Worm (Caenorhabditis elegans) whole organism, L4 larva: ENCODE data around the gene F46E10.2.
A peak's percentile ranks its signal among the peaks of the same experiment; 100 is the strongest.

Experiments used
- D1046.2 ChIP-seq: fragments of 200-800 bp; sonication (Bioruptor generic); IDR thresholded peaks from 2 replicates; pipeline ENCODE4 v1.3.6; 2022; ENCODE audit warnings: missing genetic modification characterization, missing compliant biosample characterization
- F37D6.2 ChIP-seq: sonication (generic microtip); optimal IDR thresholded peaks from 2 replicates; lab custom pipeline; 2016; ENCODE audit warnings: mild to moderate bottlenecking, missing genetic modification characterization, missing compliant biosample characterization
- F49E8.2 ChIP-seq: sonication (generic microtip); optimal IDR thresholded peaks from 2 replicates; lab custom pipeline; 2016; ENCODE audit warnings: missing compliant biosample characterization, mild to moderate bottlenecking, missing genetic modification characterization, borderline replicate concordance
- T20F7.1 ChIP-seq: fragments of 200-800 bp; sonication (Bioruptor generic); optimal IDR thresholded peaks from 2 replicates; lab custom pipeline; 2018; ENCODE audit warnings: mild to moderate bottlenecking, missing genetic modification characterization, missing compliant biosample characterization
- Y105C5A.15 ChIP-seq: fragments of 200-800 bp; sonication (Bioruptor generic); IDR thresholded peaks from 2 replicates; pipeline ENCODE4 v1.3.6; 2022; ENCODE audit warnings: missing genetic modification characterization, missing compliant biosample characterization
- Y5F2A.4 ChIP-seq: fragments of 200-800 bp; sonication (Bioruptor generic); optimal IDR thresholded peaks from 2 replicates; lab custom pipeline; 2018; ENCODE audit warnings: mild to moderate bottlenecking, missing genetic modification characterization, missing compliant biosample characterization
- ZK337.2 ChIP-seq: fragments of 200-800 bp; sonication (Bioruptor generic); IDR thresholded peaks from 2 replicates; pipeline ENCODE4 v1.3.6; 2022; ENCODE audit warnings: missing genetic modification reagents, missing genetic modification characterization, missing compliant biosample characterization
- aly-2 ChIP-seq: sonication (generic microtip); optimal IDR thresholded peaks from 2 replicates; lab custom pipeline; 2018; ENCODE audit warnings: missing biosample characterization, missing genetic modification characterization
- ama-1 ChIP-seq: fragments of 150-350 bp; optimal IDR thresholded peaks from 2 replicates; lab custom pipeline; 2014; ENCODE audit warnings: inconsistent platforms, mixed read lengths
- attf-4 ChIP-seq: sonication (generic microtip); optimal IDR thresholded peaks from 3 replicates; lab custom pipeline; 2017; ENCODE audit warnings: missing biosample characterization, missing genetic modification characterization
- ceh-20 ChIP-seq: fragments of 200-800 bp; sonication (Bioruptor generic); IDR thresholded peaks from 2 replicates; pipeline ENCODE4 v1.3.6; 2022; ENCODE audit warnings: missing genetic modification reagents, missing genetic modification characterization, missing compliant biosample characterization
- ceh-28 ChIP-seq: fragments of 150-350 bp; optimal IDR thresholded peaks from 2 replicates; lab custom pipeline; 2014; ENCODE audit warnings: missing biosample characterization, missing genetic modification reagents, missing genetic modification characterization
- ceh-32 ChIP-seq: sonication (generic microtip); optimal IDR thresholded peaks from 2 replicates; lab custom pipeline; 2016; ENCODE audit warnings: mild to moderate bottlenecking, missing genetic modification characterization, missing compliant biosample characterization; ENCODE audit not compliant: poor library complexity
- ceh-44 ChIP-seq: fragments of 200-800 bp; sonication (Bioruptor generic); IDR thresholded peaks from 2 replicates; pipeline ENCODE4 v1.3.6; 2022; ENCODE audit warnings: missing genetic modification reagents, missing genetic modification characterization, missing compliant biosample characterization
- ceh-82 ChIP-seq: sonication (generic microtip); optimal IDR thresholded peaks from 2 replicates; lab custom pipeline; 2017; ENCODE audit warnings: missing biosample characterization, missing genetic modification characterization
- ces-1 ChIP-seq: fragments of 150-350 bp; sonication (generic microtip); optimal IDR thresholded peaks from 4 replicates; lab custom pipeline; 2014; ENCODE audit warnings: missing biosample characterization, missing genetic modification reagents, missing genetic modification characterization
- ctbp-1 ChIP-seq: fragments of 200-800 bp; sonication (Bioruptor generic); IDR thresholded peaks from 2 replicates; pipeline ENCODE4 v1.3.6; 2022; ENCODE audit warnings: missing genetic modification reagents, missing genetic modification characterization, missing compliant biosample characterization
- daf-12 ChIP-seq: fragments of 150-350 bp; optimal IDR thresholded peaks from 2 replicates; lab custom pipeline; 2014; ENCODE audit warnings: missing biosample characterization, missing genetic modification reagents, missing genetic modification characterization
- daf-19 ChIP-seq: fragments of 200-800 bp; sonication (Bioruptor generic); conservative IDR thresholded peaks from 2 replicates; pipeline ENCODE4 v1.3.6; 2022; ENCODE audit warnings: missing genetic modification characterization, missing compliant biosample characterization
- dmd-8 ChIP-seq: fragments of 200-800 bp; sonication (Bioruptor generic); IDR thresholded peaks from 2 replicates; pipeline ENCODE4 v1.3.6; 2022; ENCODE audit warnings: missing genetic modification characterization, missing compliant biosample characterization
- fos-1 ChIP-seq: fragments of 150-350 bp; optimal IDR thresholded peaks from 2 replicates; lab custom pipeline; 2014; ENCODE audit warnings: missing biosample characterization, missing genetic modification characterization
- gei-8 ChIP-seq: fragments of 200-800 bp; sonication (Bioruptor generic); optimal IDR thresholded peaks from 2 replicates; lab custom pipeline; 2018; ENCODE audit warnings: mild to moderate bottlenecking, missing genetic modification characterization, missing compliant biosample characterization
- hlh-11 ChIP-seq: fragments of 200-800 bp; sonication (Bioruptor generic); optimal IDR thresholded peaks from 2 replicates; lab custom pipeline; 2018; ENCODE audit warnings: mild to moderate bottlenecking, missing genetic modification characterization, missing compliant biosample characterization
- hlh-30 ChIP-seq: sonication (generic microtip); optimal IDR thresholded peaks from 2 replicates; lab custom pipeline; 2017; ENCODE audit warnings: antibody characterized with exemption, mild to moderate bottlenecking, missing genetic modification characterization, missing compliant biosample characterization; ENCODE audit not compliant: insufficient read depth
- lin-1 ChIP-seq: fragments of 200-800 bp; sonication (Bioruptor generic); IDR thresholded peaks from 2 replicates; pipeline ENCODE4 v1.3.6; 2022; ENCODE audit warnings: missing genetic modification reagents, missing genetic modification characterization, missing compliant biosample characterization
- lin-38 ChIP-seq: fragments of 200-800 bp; sonication (Bioruptor generic); IDR thresholded peaks from 2 replicates; pipeline ENCODE4 v1.3.6; 2022; ENCODE audit warnings: missing genetic modification reagents, missing genetic modification characterization, missing compliant biosample characterization
- lin-39 ChIP-seq: fragments of 150-350 bp; optimal IDR thresholded peaks from 2 replicates; lab custom pipeline; 2014; ENCODE audit warnings: missing biosample characterization, missing genetic modification reagents, missing genetic modification characterization
- lir-3 ChIP-seq: sonication (generic microtip); optimal IDR thresholded peaks from 2 replicates; lab custom pipeline; 2016; ENCODE audit warnings: mild to moderate bottlenecking, missing genetic modification characterization, missing compliant biosample characterization
- mdl-1 ChIP-seq, 2 experiments: fragments of 150-350 bp in 1 of 2; sonication (generic microtip) in 1 of 2; optimal IDR thresholded peaks; 2 replicates each; lab custom pipeline; 2014 to 2017; ENCODE audit warnings: missing biosample characterization in 2 of 2, missing genetic modification characterization in 2 of 2
- mep-1 ChIP-seq: fragments of 150-350 bp; sonication (generic microtip); optimal IDR thresholded peaks from 3 replicates; lab custom pipeline; 2014; ENCODE audit warnings: missing biosample characterization, missing genetic modification characterization
- mes-2 ChIP-seq: sonication (generic microtip); optimal IDR thresholded peaks from 2 replicates; lab custom pipeline; 2016; ENCODE audit warnings: missing genotype, mild to moderate bottlenecking, missing genetic modification characterization, missing compliant biosample characterization; ENCODE audit not compliant: poor library complexity, severe bottlenecking
- mxl-2 ChIP-seq: fragments of 200-800 bp; sonication (Bioruptor generic); conservative IDR thresholded peaks from 2 replicates; pipeline ENCODE4 v1.3.6; 2022; ENCODE audit warnings: missing genetic modification reagents, missing genetic modification characterization, missing compliant biosample characterization
- mxl-3 ChIP-seq: fragments of 200-800 bp; sonication (Bioruptor generic); optimal IDR thresholded peaks from 2 replicates; lab custom pipeline; 2018; ENCODE audit warnings: mild to moderate bottlenecking, missing genetic modification characterization, missing compliant biosample characterization
- nhr-10 ChIP-seq: fragments of 150-350 bp; optimal IDR thresholded peaks from 2 replicates; lab custom pipeline; 2014; ENCODE audit warnings: missing biosample characterization, missing genetic modification characterization
- nhr-28 ChIP-seq: fragments of 150-350 bp; optimal IDR thresholded peaks from 2 replicates; lab custom pipeline; 2014; ENCODE audit warnings: missing biosample characterization, missing genetic modification characterization
- nhr-41 ChIP-seq: fragments of 200-800 bp; sonication (Bioruptor generic); IDR thresholded peaks from 2 replicates; pipeline ENCODE4 v1.3.6; 2022; ENCODE audit warnings: missing genetic modification reagents, missing genetic modification characterization, missing compliant biosample characterization
- nhr-48 ChIP-seq: sonication (generic microtip); optimal IDR thresholded peaks from 2 replicates; lab custom pipeline; 2016; ENCODE audit warnings: mild to moderate bottlenecking, missing genetic modification characterization, missing compliant biosample characterization
- nhr-6 ChIP-seq: fragments of 150-350 bp; optimal IDR thresholded peaks from 2 replicates; lab custom pipeline; 2014; ENCODE audit warnings: missing biosample characterization, missing genetic modification characterization
- skn-1 ChIP-seq: fragments of 150-350 bp; optimal IDR thresholded peaks from 2 replicates; lab custom pipeline; 2014; ENCODE audit warnings: missing biosample characterization, missing genetic modification characterization
- snpc-4 ChIP-seq: fragments of 150-350 bp; optimal IDR thresholded peaks from 2 replicates; lab custom pipeline; 2014; ENCODE audit warnings: missing biosample characterization, missing genetic modification characterization
- spr-3 ChIP-seq: fragments of 200-800 bp; sonication (Bioruptor generic); optimal IDR thresholded peaks from 2 replicates; lab custom pipeline; 2018; ENCODE audit warnings: mild to moderate bottlenecking, missing genetic modification characterization, missing compliant biosample characterization
- tag-97 ChIP-seq: fragments of 200-800 bp; sonication (Bioruptor generic); IDR thresholded peaks from 2 replicates; pipeline ENCODE4 v1.3.6; 2022; ENCODE audit warnings: missing genetic modification characterization, missing compliant biosample characterization
- tra-1 ChIP-seq: fragments of 200-800 bp; sonication (Bioruptor generic); IDR thresholded peaks from 2 replicates; pipeline ENCODE4 v1.3.6; 2022; ENCODE audit warnings: missing genetic modification reagents, missing genetic modification characterization, missing compliant biosample characterization
- unc-130 ChIP-seq: sonication (generic microtip); optimal IDR thresholded peaks from 2 replicates; lab custom pipeline; 2016; ENCODE audit warnings: missing genetic modification reagents, missing genetic modification characterization, missing compliant biosample characterization
- unc-39 ChIP-seq: sonication (generic microtip); optimal IDR thresholded peaks from 2 replicates; lab custom pipeline; 2017; ENCODE audit warnings: missing biosample characterization, missing genetic modification characterization
- unc-62 ChIP-seq, 3 experiments: fragments of 150-350 bp in 1 of 3; sonication (generic microtip); optimal IDR thresholded peaks in 2 of 3; peaks in 1 of 3; 1 replicate in 1 of 3; 2 replicates in 2 of 3; lab custom pipeline; 2014 to 2017; ENCODE audit warnings: missing biosample characterization in 3 of 3, missing genetic modification characterization in 3 of 3, missing genetic modification reagents in 3 of 3, missing genotype in 1 of 3
- zag-1 ChIP-seq: fragments of 150-350 bp; optimal IDR thresholded peaks from 2 replicates; lab custom pipeline; 2014; ENCODE audit warnings: missing biosample characterization, missing genetic modification characterization
- zfp-2 ChIP-seq: sonication (generic microtip); optimal IDR thresholded peaks from 2 replicates; lab custom pipeline; 2016; ENCODE audit warnings: mild to moderate bottlenecking, missing genetic modification characterization, missing compliant biosample characterization
- zfp-3 ChIP-seq: fragments of 200-800 bp; sonication (Bioruptor generic); conservative IDR thresholded peaks from 2 replicates; pipeline ENCODE4 v1.3.6; 2022; ENCODE audit warnings: missing genetic modification reagents, missing genetic modification characterization, missing compliant biosample characterization
- ztf-11 ChIP-seq: fragments of 150-350 bp; optimal IDR thresholded peaks from 2 replicates; lab custom pipeline; 2014; ENCODE audit warnings: missing biosample characterization, missing genetic modification characterization

Gene F46E10.2

ce11 chrV:6517305-6518224 lies 2.7 kb upstream of the F46E10.2 start (continued):
- no peak for TF ChIP-seq F49E8.2 (tag; lab: Kevin White, UChicago)
- 0 out of 2 replicates have a peak, but pooled peaks have one; percentile 21 for TF ChIP-seq ctbp-1 (GFP tag; lab: Robert Waterston, UW)
- no peak for TF ChIP-seq unc-130 (GFP tag; lab: Kevin White, UChicago)
- no peak for TF ChIP-seq Y5F2A.4
- TF ChIP-seq mxl-3 (GFP tag; lab: Kevin White, UChicago), result peak; percentile 47
- TF ChIP-seq ztf-11, result no peak
- no peak for TF ChIP-seq spr-3 (GFP tag; lab: Kevin White, UChicago)
- no peak for TF ChIP-seq daf-19 (GFP tag; lab: Robert Waterston, UW)
- TF ChIP-seq mxl-2, result no peak
- TF ChIP-seq tra-1 (GFP tag; lab: Robert Waterston, UW), result no peak
- TF ChIP-seq nhr-10 (tag; lab: Kevin White, UChicago), result no peak
- TF ChIP-seq ces-1 (GFP tag; lab: Kevin White, UChicago), result no peak
- no peak for TF ChIP-seq lin-38 (GFP tag; lab: Robert Waterston, UW)
- TF ChIP-seq ceh-20 (GFP tag; lab: Robert Waterston, UW), result peak; percentile 56; the same call in 1 of the 2 replicates
- TF ChIP-seq dmd-8 (GFP tag; lab: Robert Waterston, UW), result no peak
- TF ChIP-seq lin-39 (tag; lab: Kevin White, UChicago), result no peak
- no peak for TF ChIP-seq zfp-3 (GFP tag; lab: Robert Waterston, UW)
- TF ChIP-seq ceh-28 (tag; lab: Kevin White, UChicago), result no peak
- peak; percentile 35 for TF ChIP-seq nhr-48 (tag; lab: Kevin White, UChicago)
- TF ChIP-seq ZK337.2 (GFP tag; lab: Robert Waterston, UW), result no peak
- no peak for TF ChIP-seq snpc-4 (tag; lab: Kevin White, UChicago)
- no peak for TF ChIP-seq fos-1 (tag; lab: Kevin White, UChicago)
- peak; percentile 81 for TF ChIP-seq mep-1 (tag; lab: Kevin White, UChicago)
- no peak for TF ChIP-seq Y105C5A.15 (GFP tag; lab: Robert Waterston, UW)
- TF ChIP-seq unc-39 (tag; lab: Kevin White, UChicago), result no peak
- peak in 1 of 2 experiments; percentile 63 for TF ChIP-seq mdl-1 (tag; optimal IDR thresholded peaks at IDR 0.05; lab: Kevin White, UChicago)
- TF ChIP-seq nhr-28 (tag; lab: Kevin White, UChicago), result peak; percentile 38
- TF ChIP-seq lir-3 (tag; lab: Kevin White, UChicago), result no peak
- no peak for TF ChIP-seq ceh-32 (tag; lab: Kevin White, UChicago)
- TF ChIP-seq T20F7.1, result no peak
- TF ChIP-seq unc-62 (GFP tag; optimal IDR thresholded peaks at IDR 0.05 in 1 of 2; lab: Kevin White, UChicago), result peak in 1 of 2 experiments; percentile 98
- TF ChIP-seq unc-62 (tag; optimal IDR thresholded peaks at IDR 0.05; lab: Kevin White, UChicago), result no peak
- peak; percentile 56 for TF ChIP-seq hlh-11
- no peak for TF ChIP-seq aly-2 (tag; lab: Kevin White, UChicago)
- TF ChIP-seq ama-1 (lab: Kevin White, UChicago), result peak; percentile 88
- TF ChIP-seq hlh-30, result peak; percentile 93
- TF ChIP-seq ceh-82, result no peak
- no peak for TF ChIP-seq lin-1
- no peak for TF ChIP-seq ceh-44 (GFP tag; lab: Robert Waterston, UW)
- no peak for TF ChIP-seq zfp-2 (tag; lab: Kevin White, UChicago)
- TF ChIP-seq mes-2 (tag; lab: Kevin White, UChicago), result no peak
- TF ChIP-seq nhr-6 (tag; lab: Kevin White, UChicago), result peak; percentile 64
- TF ChIP-seq F37D6.2 (tag; lab: Kevin White, UChicago), result no peak
- no peak for TF ChIP-seq attf-4 (tag; lab: Kevin White, UChicago)
- no peak for TF ChIP-seq nhr-41 (GFP tag; lab: Robert Waterston, UW)
- no peak for TF ChIP-seq skn-1
- no peak for TF ChIP-seq gei-8 (GFP tag; lab: Kevin White, UChicago)
- TF ChIP-seq daf-12 (tag; lab: Kevin White, UChicago), result no peak
- no peak for TF ChIP-seq tag-97 (GFP tag; lab: Robert Waterston, UW)
- TF ChIP-seq zag-1 (tag; lab: Kevin White, UChicago), result no peak
- no peak for TF ChIP-seq D1046.2 (GFP tag; lab: Robert Waterston, UW)
